Fruit fly (Drosophila melanogaster) ovary, adult (tissue): ENCODE data around the gene hiro.

ENCODE experiments used
- CG17801 ChIP-seq: fragments of 200-800 bp; optimal IDR thresholded peaks from 2 replicates; lab custom pipeline; 2019; ENCODE audit warnings: missing biosample characterization, mild to moderate bottlenecking, missing genetic modification characterization, moderate library complexity; ENCODE audit not compliant: partially characterized antibody

hiro gene

DNA sequence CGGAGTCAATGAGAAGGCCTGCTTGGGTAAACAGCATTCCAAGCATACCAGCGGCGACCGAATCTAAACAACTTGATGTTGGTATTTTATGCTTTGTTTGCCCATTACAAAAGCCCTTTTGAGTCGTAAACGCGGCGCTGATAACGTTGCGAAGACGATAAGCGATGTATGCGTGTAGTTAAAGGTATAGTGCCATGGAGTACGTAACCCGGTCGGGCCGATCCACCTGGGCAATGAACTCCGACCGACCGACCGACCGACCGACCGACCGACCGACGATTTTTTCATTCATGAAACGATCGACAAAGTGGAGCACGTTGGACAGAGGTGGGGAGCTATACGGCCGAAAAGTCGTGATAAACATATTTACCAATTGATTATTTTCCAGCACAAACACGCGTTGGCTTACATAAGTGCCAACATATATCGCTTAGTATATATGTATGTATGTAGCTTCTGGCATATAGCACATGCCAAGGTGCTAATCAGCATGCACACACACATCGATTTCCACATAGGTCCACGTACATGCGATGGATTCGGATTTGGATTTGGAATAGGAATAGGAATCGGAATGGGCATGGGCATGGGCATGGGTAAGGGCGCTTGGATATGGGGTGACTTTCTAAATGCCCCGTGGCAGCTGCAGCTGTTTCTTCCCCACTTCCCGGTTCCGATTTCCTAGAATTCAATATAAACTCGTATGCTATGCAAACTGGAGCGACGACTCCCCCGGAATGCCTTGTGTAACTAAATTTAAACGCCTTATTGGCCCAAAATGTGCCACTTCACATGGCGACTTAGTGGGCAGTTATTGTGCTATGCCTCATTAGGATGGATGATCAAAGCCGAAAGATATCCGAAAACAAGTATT is 44.7 kb downstream of the hiro start:
- no peak for TF ChIP-seq CG17801 (GFP tag; lab: Kevin White, UChicago)

DNA sequence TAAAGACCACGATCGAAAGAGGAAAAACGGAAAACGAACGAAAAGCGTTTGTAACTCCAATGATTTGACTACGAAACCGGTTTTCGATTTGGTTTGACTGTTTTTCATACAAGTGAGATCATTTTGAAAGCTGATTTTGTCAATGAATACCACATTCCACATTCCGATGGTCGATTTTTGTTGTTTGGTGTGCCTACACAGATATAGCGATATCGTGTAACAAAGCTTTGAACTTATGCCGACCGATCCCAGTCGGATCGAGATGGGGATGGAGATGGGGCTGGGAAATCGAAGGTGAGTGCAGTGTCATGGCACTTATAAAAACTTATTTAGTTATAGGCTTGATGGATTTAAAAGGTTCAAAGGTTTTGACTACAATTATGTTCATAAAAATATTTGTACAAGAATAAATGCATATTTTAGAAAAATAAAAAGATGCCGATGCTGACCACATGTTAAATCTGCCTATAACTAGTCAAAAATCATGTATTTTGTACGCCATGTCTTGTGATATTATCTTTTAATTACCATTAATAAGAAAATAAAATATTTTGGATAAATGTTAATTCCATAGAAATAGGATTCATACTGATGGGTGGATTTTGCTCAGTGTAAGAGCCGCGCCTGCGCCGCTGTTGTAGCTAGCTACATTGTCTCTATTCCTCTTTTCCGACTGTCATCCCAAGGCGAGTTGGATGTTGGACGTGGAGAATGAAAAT is 45.5 kb downstream of the hiro start:
- no peak for TF ChIP-seq CG17801 (GFP tag; lab: Kevin White, UChicago)

- no peak for TF ChIP-seq CG17801 (GFP tag; lab: Kevin White, UChicago)
Observed at dm6 chr3L:641436-641835, 46.3 kb downstream of the hiro start.

- peak; percentile 88 for TF ChIP-seq CG17801 (GFP tag; lab: Kevin White, UChicago)
Observed at dm6 chr3L:640324-640974, 47.3 kb downstream of the hiro start.

DNA sequence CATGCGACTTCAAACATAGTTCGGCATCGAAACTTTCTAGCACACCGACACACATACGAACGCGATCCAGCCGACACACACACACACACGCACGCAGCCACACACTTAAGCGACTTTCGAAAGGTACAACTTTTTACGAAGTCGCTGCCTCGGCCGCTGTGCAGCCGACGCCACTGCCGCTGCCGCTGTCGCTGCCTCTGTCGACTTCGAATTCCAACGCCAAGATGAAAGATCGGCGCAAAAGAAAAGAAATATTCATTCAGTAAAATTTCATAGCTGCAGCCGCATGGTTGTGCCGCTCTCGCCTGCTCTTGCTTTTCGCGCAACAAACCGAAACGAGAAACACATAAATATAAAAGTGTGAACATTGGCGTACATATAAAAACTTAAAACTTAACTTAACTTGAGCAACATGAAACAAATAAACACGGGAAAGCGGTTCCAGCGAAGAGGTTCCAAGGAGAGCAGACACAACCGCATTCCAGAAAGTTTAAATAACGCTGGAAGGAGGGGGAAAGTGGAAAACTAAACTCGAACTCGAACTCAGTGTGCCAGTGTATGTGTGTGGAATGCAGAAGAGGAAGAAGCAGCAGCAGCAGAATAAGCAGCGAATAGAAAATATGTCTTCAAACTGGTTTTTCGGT is 48.2 kb downstream of the hiro start:
- no peak for TF ChIP-seq CG17801 (GFP tag; lab: Kevin White, UChicago)

dm6 chr3L:638757-639353 is 48.9 kb downstream of the hiro start:
- TF ChIP-seq CG17801 (GFP tag; lab: Kevin White, UChicago), result no peak

DNA sequence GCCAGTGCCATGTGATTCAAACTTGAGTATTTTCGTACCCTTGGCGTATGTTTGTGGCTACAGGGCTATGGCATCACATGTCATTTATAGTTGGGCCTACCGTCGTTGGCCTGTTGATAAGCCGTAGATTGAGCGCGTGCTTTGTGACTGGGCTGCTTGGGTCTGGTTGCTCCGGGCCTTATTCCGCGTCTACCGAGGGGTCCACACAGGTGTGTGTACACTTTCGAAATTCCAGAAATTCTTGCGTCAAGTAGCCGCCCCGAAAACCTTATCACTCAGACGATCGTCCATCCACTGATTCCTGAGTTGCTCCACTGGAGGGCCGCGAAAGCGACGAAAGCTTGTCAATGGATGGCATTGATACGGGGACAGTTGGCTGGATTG is 49.7 kb downstream of the hiro start:
- TF ChIP-seq CG17801 (GFP tag; lab: Kevin White, UChicago), result no peak

dm6 chr3L:637329-638030 is 50.3 kb downstream of the hiro start:
- TF ChIP-seq CG17801 (GFP tag; lab: Kevin White, UChicago), result no peak

dm6 chr3L:636434-636833 is 51.3 kb downstream of the hiro start:
- no peak for TF ChIP-seq CG17801 (GFP tag; lab: Kevin White, UChicago)
